Worm (Caenorhabditis elegans) whole organism, L4 larva: ENCODE results near the gene hlh-4.

Experiments
- F10B5.3 ChIP-seq: sonication (generic microtip); optimal IDR thresholded peaks from 2 replicates; lab custom pipeline; 2016; ENCODE audit warnings: mild to moderate bottlenecking, missing genetic modification characterization, missing compliant biosample characterization
- F44E2.7 ChIP-seq: fragments of 200-800 bp; sonication (Bioruptor generic); IDR thresholded peaks from 2 replicates; pipeline ENCODE4 v2.1.2; 2022; ENCODE audit warnings: missing genetic modification characterization, missing compliant biosample characterization
- Y105C5A.15 ChIP-seq: fragments of 200-800 bp; sonication (Bioruptor generic); IDR thresholded peaks from 2 replicates; pipeline ENCODE4 v1.3.6; 2022; ENCODE audit warnings: missing genetic modification characterization, missing compliant biosample characterization
- Y5F2A.4 ChIP-seq: fragments of 200-800 bp; sonication (Bioruptor generic); optimal IDR thresholded peaks from 2 replicates; lab custom pipeline; 2018; ENCODE audit warnings: mild to moderate bottlenecking, missing genetic modification characterization, missing compliant biosample characterization
- aly-2 ChIP-seq: sonication (generic microtip); optimal IDR thresholded peaks from 2 replicates; lab custom pipeline; 2018; ENCODE audit warnings: missing biosample characterization, missing genetic modification characterization
- ceh-28 ChIP-seq: fragments of 150-350 bp; optimal IDR thresholded peaks from 2 replicates; lab custom pipeline; 2014; ENCODE audit warnings: missing biosample characterization, missing genetic modification reagents, missing genetic modification characterization
- cey-2 ChIP-seq: sonication (generic microtip); optimal IDR thresholded peaks from 3 replicates; lab custom pipeline; 2017; ENCODE audit warnings: missing genetic modification characterization, mild to moderate bottlenecking, missing compliant biosample characterization, antibody characterized with exemption, borderline replicate concordance; ENCODE audit not compliant: insufficient read depth
- ctbp-1 ChIP-seq: fragments of 200-800 bp; sonication (Bioruptor generic); IDR thresholded peaks from 2 replicates; pipeline ENCODE4 v1.3.6; 2022; ENCODE audit warnings: missing genetic modification reagents, missing genetic modification characterization, missing compliant biosample characterization
- daf-16 ChIP-seq, 3 experiments: sonication (generic microtip); optimal IDR thresholded peaks; 2 replicates each; lab custom pipeline; 2016 to 2017; ENCODE audit warnings: missing genetic modification characterization in 3 of 3, missing genetic modification reagents in 3 of 3, mild to moderate bottlenecking in 2 of 3, missing compliant biosample characterization in 2 of 3, missing biosample characterization in 1 of 3, moderate library complexity in 1 of 3
- daf-19 ChIP-seq: fragments of 200-800 bp; sonication (Bioruptor generic); conservative IDR thresholded peaks from 2 replicates; pipeline ENCODE4 v1.3.6; 2022; ENCODE audit warnings: missing genetic modification characterization, missing compliant biosample characterization
- daf-8 ChIP-seq: fragments of 200-800 bp; sonication (Bioruptor generic); IDR thresholded peaks from 2 replicates; pipeline ENCODE4 v1.3.6; 2022; ENCODE audit warnings: missing genetic modification characterization, missing compliant biosample characterization
- dmd-8 ChIP-seq: fragments of 200-800 bp; sonication (Bioruptor generic); IDR thresholded peaks from 2 replicates; pipeline ENCODE4 v1.3.6; 2022; ENCODE audit warnings: missing genetic modification characterization, missing compliant biosample characterization
- dpl-1 ChIP-seq: fragments of 150-350 bp; optimal IDR thresholded peaks from 2 replicates; lab custom pipeline; 2014; ENCODE audit warnings: missing biosample characterization, missing genetic modification reagents, missing genetic modification characterization
- duxl-1 ChIP-seq: sonication (generic microtip); optimal IDR thresholded peaks from 2 replicates; lab custom pipeline; 2016; ENCODE audit warnings: mild to moderate bottlenecking, missing genetic modification characterization, moderate library complexity, missing compliant biosample characterization; ENCODE audit not compliant: poor library complexity
- dve-1 ChIP-seq: sonication (generic microtip); optimal IDR thresholded peaks from 2 replicates; lab custom pipeline; 2017; ENCODE audit warnings: antibody characterized with exemption, mild to moderate bottlenecking, missing genetic modification characterization, missing compliant biosample characterization; ENCODE audit not compliant: insufficient read depth
- egl-43 ChIP-seq: fragments of 200-800 bp; sonication (Bioruptor generic); IDR thresholded peaks from 2 replicates; pipeline ENCODE4 v1.3.6; 2022; ENCODE audit warnings: missing genetic modification reagents, missing genetic modification characterization, missing compliant biosample characterization
- gei-8 ChIP-seq: fragments of 200-800 bp; sonication (Bioruptor generic); optimal IDR thresholded peaks from 2 replicates; lab custom pipeline; 2018; ENCODE audit warnings: mild to moderate bottlenecking, missing genetic modification characterization, missing compliant biosample characterization
- hif-1 ChIP-seq, 2 experiments: sonication (generic microtip); optimal IDR thresholded peaks; 2 replicates each; lab custom pipeline; 2016 to 2017; ENCODE audit warnings: missing compliant biosample characterization in 2 of 2, missing genetic modification characterization in 2 of 2, missing genetic modification reagents in 2 of 2, missing genotype in 2 of 2, mild to moderate bottlenecking in 1 of 2
- hlh-11 ChIP-seq: fragments of 200-800 bp; sonication (Bioruptor generic); optimal IDR thresholded peaks from 2 replicates; lab custom pipeline; 2018; ENCODE audit warnings: mild to moderate bottlenecking, missing genetic modification characterization, missing compliant biosample characterization
- hmg-1.1 ChIP-seq: fragments of 200-800 bp; sonication (Bioruptor generic); IDR thresholded peaks from 2 replicates; pipeline ENCODE4 v1.3.6; 2022; ENCODE audit warnings: missing genetic modification reagents, missing genetic modification characterization, missing compliant biosample characterization
- jun-1 ChIP-seq: fragments of 150-350 bp; optimal IDR thresholded peaks from 2 replicates; lab custom pipeline; 2014; ENCODE audit warnings: missing biosample characterization, missing genetic modification reagents, missing genetic modification characterization
- lim-7 ChIP-seq: fragments of 200-800 bp; sonication (Bioruptor generic); IDR thresholded peaks from 2 replicates; pipeline ENCODE4 v1.3.6; 2022; ENCODE audit warnings: missing genetic modification characterization, missing compliant biosample characterization
- lin-29 ChIP-seq: fragments of 200-800 bp; sonication (Bioruptor generic); IDR thresholded peaks from 2 replicates; pipeline ENCODE4 v1.3.6; 2022; ENCODE audit warnings: missing genetic modification reagents, missing genetic modification characterization, missing compliant biosample characterization
- lin-38 ChIP-seq: fragments of 200-800 bp; sonication (Bioruptor generic); IDR thresholded peaks from 2 replicates; pipeline ENCODE4 v1.3.6; 2022; ENCODE audit warnings: missing genetic modification reagents, missing genetic modification characterization, missing compliant biosample characterization
- lin-39 ChIP-seq: fragments of 150-350 bp; optimal IDR thresholded peaks from 2 replicates; lab custom pipeline; 2014; ENCODE audit warnings: missing biosample characterization, missing genetic modification reagents, missing genetic modification characterization
- madf-5 ChIP-seq, 2 experiments: fragments of 200-800 bp; sonication (Bioruptor generic); IDR thresholded peaks; 2 replicates each; pipeline ENCODE4 v1.3.6; 2022; ENCODE audit warnings: missing compliant biosample characterization in 2 of 2, missing genetic modification characterization in 2 of 2
- madf-9 ChIP-seq: fragments of 200-800 bp; sonication (Bioruptor generic); conservative IDR thresholded peaks from 2 replicates; pipeline ENCODE4 v1.3.6; 2022; ENCODE audit warnings: missing genetic modification reagents, missing genetic modification characterization, missing compliant biosample characterization
- mdl-1 ChIP-seq, 2 experiments: fragments of 150-350 bp in 1 of 2; sonication (generic microtip) in 1 of 2; optimal IDR thresholded peaks; 2 replicates each; lab custom pipeline; 2014 to 2017; ENCODE audit warnings: missing biosample characterization in 2 of 2, missing genetic modification characterization in 2 of 2
- mdt-29 ChIP-seq: fragments of 200-800 bp; sonication (Bioruptor generic); IDR thresholded peaks from 2 replicates; pipeline ENCODE4 v1.3.6; 2022; ENCODE audit warnings: missing genetic modification reagents, missing genetic modification characterization, missing compliant biosample characterization
- mep-1 ChIP-seq: fragments of 150-350 bp; sonication (generic microtip); optimal IDR thresholded peaks from 3 replicates; lab custom pipeline; 2014; ENCODE audit warnings: missing biosample characterization, missing genetic modification characterization
- mes-2 ChIP-seq: sonication (generic microtip); optimal IDR thresholded peaks from 2 replicates; lab custom pipeline; 2016; ENCODE audit warnings: missing genotype, mild to moderate bottlenecking, missing genetic modification characterization, missing compliant biosample characterization; ENCODE audit not compliant: poor library complexity, severe bottlenecking
- nhr-10 ChIP-seq: fragments of 150-350 bp; optimal IDR thresholded peaks from 2 replicates; lab custom pipeline; 2014; ENCODE audit warnings: missing biosample characterization, missing genetic modification characterization
- nhr-111 ChIP-seq: fragments of 200-800 bp; sonication (Bioruptor generic); optimal IDR thresholded peaks from 2 replicates; lab custom pipeline; 2018; ENCODE audit warnings: mild to moderate bottlenecking, missing genetic modification characterization, missing compliant biosample characterization
- nhr-25 ChIP-seq: sonication (generic microtip); optimal IDR thresholded peaks from 2 replicates; lab custom pipeline; 2017; ENCODE audit warnings: missing genetic modification characterization, mild to moderate bottlenecking, missing compliant biosample characterization, antibody characterized with exemption, moderate library complexity, borderline replicate concordance; ENCODE audit not compliant: insufficient read depth
- nhr-42 ChIP-seq: fragments of 200-800 bp; sonication (Bioruptor generic); IDR thresholded peaks from 2 replicates; pipeline ENCODE4 v1.3.6; 2022; ENCODE audit warnings: missing genetic modification characterization, missing compliant biosample characterization
- nhr-48 ChIP-seq: sonication (generic microtip); optimal IDR thresholded peaks from 2 replicates; lab custom pipeline; 2016; ENCODE audit warnings: mild to moderate bottlenecking, missing genetic modification characterization, missing compliant biosample characterization
- nhr-76 ChIP-seq: fragments of 150-350 bp; optimal IDR thresholded peaks from 2 replicates; lab custom pipeline; 2014; ENCODE audit warnings: missing biosample characterization, missing genetic modification characterization
- pha-4 ChIP-seq, 2 experiments: fragments of 150-350 bp in 1 of 2; fragments of 200-800 bp in 1 of 2; sonication (Bioruptor generic) in 1 of 2; IDR thresholded peaks in 1 of 2; optimal IDR thresholded peaks in 1 of 2; 2 replicates each; pipeline versions ENCODE4 v1.3.6 to Lab custom; 2014 to 2022; ENCODE audit warnings: missing genetic modification characterization in 2 of 2, missing genetic modification reagents in 2 of 2, missing biosample characterization in 1 of 2, missing compliant biosample characterization in 1 of 2
- rbr-2 ChIP-seq: sonication (generic microtip); optimal IDR thresholded peaks from 2 replicates; lab custom pipeline; 2016; ENCODE audit warnings: missing genotype, missing genetic modification characterization, missing compliant biosample characterization
- sdz-12 ChIP-seq: fragments of 200-800 bp; sonication (Bioruptor generic); optimal IDR thresholded peaks from 2 replicates; lab custom pipeline; 2018; ENCODE audit warnings: mild to moderate bottlenecking, missing genetic modification characterization, missing compliant biosample characterization
- set-16 ChIP-seq: fragments of 200-800 bp; sonication (Bioruptor generic); IDR thresholded peaks from 2 replicates; pipeline ENCODE4 v1.3.6; 2022; ENCODE audit warnings: missing genetic modification reagents, missing genetic modification characterization, missing compliant biosample characterization
- spr-1 ChIP-seq: sonication (generic microtip); optimal IDR thresholded peaks from 2 replicates; lab custom pipeline; 2016; ENCODE audit warnings: mild to moderate bottlenecking, missing genetic modification characterization, missing compliant biosample characterization
- spr-3 ChIP-seq: fragments of 200-800 bp; sonication (Bioruptor generic); optimal IDR thresholded peaks from 2 replicates; lab custom pipeline; 2018; ENCODE audit warnings: mild to moderate bottlenecking, missing genetic modification characterization, missing compliant biosample characterization
- unc-62 ChIP-seq, 3 experiments: fragments of 150-350 bp in 1 of 3; sonication (generic microtip); optimal IDR thresholded peaks in 2 of 3; peaks in 1 of 3; 1 replicate in 1 of 3; 2 replicates in 2 of 3; lab custom pipeline; 2014 to 2017; ENCODE audit warnings: missing biosample characterization in 3 of 3, missing genetic modification characterization in 3 of 3, missing genetic modification reagents in 3 of 3, missing genotype in 1 of 3
- zag-1 ChIP-seq: fragments of 150-350 bp; optimal IDR thresholded peaks from 2 replicates; lab custom pipeline; 2014; ENCODE audit warnings: missing biosample characterization, missing genetic modification characterization
- zfp-3 ChIP-seq: fragments of 200-800 bp; sonication (Bioruptor generic); conservative IDR thresholded peaks from 2 replicates; pipeline ENCODE4 v1.3.6; 2022; ENCODE audit warnings: missing genetic modification reagents, missing genetic modification characterization, missing compliant biosample characterization
- ztf-11 ChIP-seq: fragments of 150-350 bp; optimal IDR thresholded peaks from 2 replicates; lab custom pipeline; 2014; ENCODE audit warnings: missing biosample characterization, missing genetic modification characterization

Gene hlh-4

ce11 chrIII:9780665-9781304 is 41.9 kb upstream of the hlh-4 start, which contains the start of gene vha-1 (continued):
- 0 out of 2 replicates have a peak, but pooled peaks have one; percentile 29 for TF ChIP-seq egl-43 (GFP tag; lab: Robert Waterston, UW)
- no peak for TF ChIP-seq lin-29 (GFP tag; lab: Robert Waterston, UW)
- TF ChIP-seq F44E2.7: no peak
- peak in 1 of 2 experiments; percentile 95 for TF ChIP-seq unc-62 (GFP tag; optimal IDR thresholded peaks at IDR 0.05 in 1 of 2; lab: Kevin White, UChicago)
- no peak for TF ChIP-seq unc-62 (tag; optimal IDR thresholded peaks at IDR 0.05; lab: Kevin White, UChicago)
- no peak for TF ChIP-seq sdz-12 (GFP tag; lab: Kevin White, UChicago)
- TF ChIP-seq nhr-10: peak; percentile 78
- no peak for TF ChIP-seq ceh-28 (tag; lab: Kevin White, UChicago)
- no peak for TF ChIP-seq F10B5.3 (tag; lab: Kevin White, UChicago)
- peak; percentile 40 for TF ChIP-seq nhr-48
- no peak for TF ChIP-seq daf-19 (GFP tag; lab: Robert Waterston, UW)
- peak; percentile 82 for TF ChIP-seq rbr-2 (tag; lab: Kevin White, UChicago)
- peak in 1 of 2 experiments; percentile 58 for TF ChIP-seq hif-1 (tag; optimal IDR thresholded peaks at IDR 0.05; lab: Kevin White, UChicago)
- peak; percentile 64 for TF ChIP-seq spr-1
- TF ChIP-seq aly-2 (tag; lab: Kevin White, UChicago): no peak
- TF ChIP-seq daf-8 (GFP tag; lab: Robert Waterston, UW): no peak
- TF ChIP-seq madf-5 (GFP tag; IDR thresholded peaks at IDR 0.05; lab: Robert Waterston, UW): no peak
- TF ChIP-seq nhr-111 (GFP tag; lab: Kevin White, UChicago): no peak
- peak; percentile 71 for TF ChIP-seq jun-1 (tag; lab: Kevin White, UChicago)
- peak; percentile 74 for TF ChIP-seq dpl-1 (GFP tag; lab: Kevin White, UChicago)
- no peak; the same call in 1 of the 2 replicates for TF ChIP-seq nhr-42 (GFP tag; lab: Robert Waterston, UW)
- TF ChIP-seq nhr-25 (tag; lab: Kevin White, UChicago): peak; percentile 66
- TF ChIP-seq Y105C5A.15 (GFP tag; lab: Robert Waterston, UW): no peak
- TF ChIP-seq duxl-1 (tag; lab: Kevin White, UChicago): no peak
- no peak for TF ChIP-seq nhr-76 (tag; lab: Kevin White, UChicago)
- peak; percentile 52 for TF ChIP-seq ctbp-1 (GFP tag; lab: Robert Waterston, UW)
- TF ChIP-seq mdl-1 (tag; optimal IDR thresholded peaks at IDR 0.05; lab: Kevin White, UChicago): peak; percentile 4 to 70
- no peak for TF ChIP-seq Y5F2A.4 (GFP tag; lab: Kevin White, UChicago)
- no peak for TF ChIP-seq spr-3
- TF ChIP-seq lim-7 (GFP tag; lab: Robert Waterston, UW): no peak
- no peak for TF ChIP-seq ztf-11 (tag; lab: Kevin White, UChicago)
- TF ChIP-seq dve-1 (tag; lab: Kevin White, UChicago): peak; percentile 94
- TF ChIP-seq mep-1 (tag; lab: Kevin White, UChicago): peak; percentile 92
- peak; percentile 91 for TF ChIP-seq mes-2 (tag; lab: Kevin White, UChicago)
- no peak for TF ChIP-seq daf-16 (GFP tag; optimal IDR thresholded peaks at IDR 0.05; lab: Kevin White, UChicago)
- TF ChIP-seq daf-16 (tag; optimal IDR thresholded peaks at IDR 0.05; lab: Kevin White, UChicago): peak; percentile 60
- peak; percentile 88 for TF ChIP-seq hlh-11 (tag; lab: Kevin White, UChicago)
- TF ChIP-seq madf-9 (GFP tag; lab: Robert Waterston, UW): peak; percentile 69; the same call in 1 of the 2 replicates
- TF ChIP-seq zfp-3 (GFP tag; lab: Robert Waterston, UW): no peak
- TF ChIP-seq pha-4 (GFP tag; IDR thresholded peaks at IDR 0.05; lab: Robert Waterston, UW): peak; percentile 60; the same call in 1 of the 2 replicates
- TF ChIP-seq pha-4 (tag; optimal IDR thresholded peaks at IDR 0.05; lab: Kevin White, UChicago): no peak
- peak; percentile 97 for TF ChIP-seq lin-38 (GFP tag; lab: Robert Waterston, UW)
- TF ChIP-seq zag-1 (tag; lab: Kevin White, UChicago): no peak
- TF ChIP-seq dmd-8: no peak
- no peak for TF ChIP-seq gei-8 (GFP tag; lab: Kevin White, UChicago)
- no peak for TF ChIP-seq lin-39
- TF ChIP-seq set-16: no peak
- peak; percentile 77 for TF ChIP-seq hmg-1.1 (GFP tag; lab: Robert Waterston, UW)
- TF ChIP-seq cey-2 (tag; lab: Kevin White, UChicago): no peak
- TF ChIP-seq mdt-29: peak; percentile 71; the same call in 1 of the 2 replicates
